Fruit fly (Drosophila melanogaster) whole organism, prepupa: ENCODE data around the gene dpr16.

Experiments
- CG11294 ChIP-seq: fragments of 200-800 bp; sonication (Bioruptor generic); IDR thresholded peaks from 2 replicates; pipeline ENCODE4 v1.3.6; 2022; ENCODE audit warnings: missing biosample characterization, missing genetic modification characterization
- CG15336 ChIP-seq: fragments of 200-800 bp; sonication (Bioruptor generic); IDR thresholded peaks from 2 replicates; pipeline ENCODE4 v1.3.6; 2022; ENCODE audit warnings: missing biosample characterization, missing genetic modification characterization
- CG3032 ChIP-seq: fragments of 200-800 bp; optimal IDR thresholded peaks from 2 replicates; lab custom pipeline; 2019; ENCODE audit warnings: missing biosample characterization, mild to moderate bottlenecking, missing genetic modification characterization, moderate library complexity
- CG7368 ChIP-seq: fragments of 200-800 bp; sonication (Bioruptor generic); optimal IDR thresholded peaks from 3 replicates; lab custom pipeline; 2016; ENCODE audit warnings: missing biosample characterization, missing genetic modification characterization
- Ets21C ChIP-seq: fragments of 200-800 bp; sonication (Bioruptor generic); optimal IDR thresholded peaks from 3 replicates; lab custom pipeline; 2016; ENCODE audit warnings: missing biosample characterization, missing genetic modification characterization
- Sox14 ChIP-seq: fragments of 200-800 bp; sonication (Bioruptor generic); optimal IDR thresholded peaks from 3 replicates; lab custom pipeline; 2016; ENCODE audit warnings: missing biosample characterization, missing genetic modification characterization
- Sox15 ChIP-seq: fragments of 200-800 bp; sonication (Bioruptor generic); optimal IDR thresholded peaks from 3 replicates; lab custom pipeline; 2016; ENCODE audit warnings: missing biosample characterization, missing genetic modification characterization

DNA sequence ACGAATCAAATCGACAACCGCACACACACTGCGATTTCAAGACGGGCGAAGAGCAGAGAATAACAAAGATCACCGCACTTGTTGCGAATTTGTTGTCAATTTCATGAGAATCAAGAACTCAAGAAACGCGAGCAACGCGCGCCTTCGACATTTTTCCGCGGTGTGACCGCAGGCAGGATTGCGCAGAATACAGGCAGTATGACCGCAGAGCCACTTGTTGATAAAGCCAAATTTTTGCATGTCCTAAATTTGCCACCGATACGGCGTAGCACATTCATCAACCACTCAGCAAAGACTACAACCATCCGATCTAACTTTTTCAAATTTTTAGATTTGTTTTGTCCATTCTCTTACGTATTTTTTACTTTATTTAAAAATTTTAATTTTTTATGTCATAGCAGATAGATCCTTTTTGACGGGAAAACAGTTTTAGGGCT lies 66.6 kb downstream of the dpr16 start, which contains the start of gene cno:
- TF ChIP-seq CG7368 (no peak), CG11294 (GFP tag; lab: Robert Waterston, UW) (no peak), CG15336 (no peak), CG3032 (tag; lab: Kevin White, UChicago) (peak; percentile 19), Sox15 (GFP tag; lab: Kevin White, UChicago) (no peak), Sox14 (no peak), Ets21C (GFP tag; lab: Kevin White, UChicago) (no peak)
